Worm (Caenorhabditis elegans) whole organism, young adult: Measurements from ENCODE around the gene fzr-1.

Experiments
- B0035.1 ChIP-seq: sonication (generic microtip); optimal IDR thresholded peaks from 2 replicates; lab custom pipeline; 2016; ENCODE audit warnings: missing genetic modification characterization, mild to moderate bottlenecking, missing compliant biosample characterization, missing genotype, missing genetic modification reagents
- D2030.7 ChIP-seq: fragments of 200-800 bp; sonication (Bioruptor generic); IDR thresholded peaks from 2 replicates; pipeline ENCODE4 v1.3.6; 2022; ENCODE audit warnings: missing genetic modification reagents, missing genetic modification characterization, missing compliant biosample characterization
- F23B12.7 ChIP-seq: sonication (generic microtip); optimal IDR thresholded peaks from 2 replicates; lab custom pipeline; 2017; ENCODE audit warnings: missing genetic modification characterization, mild to moderate bottlenecking, missing compliant biosample characterization, antibody characterized with exemption, moderate library complexity; ENCODE audit not compliant: insufficient read depth
- F49E8.2 ChIP-seq: sonication (generic microtip); optimal IDR thresholded peaks from 3 replicates; lab custom pipeline; 2017; ENCODE audit warnings: missing genetic modification characterization, mild to moderate bottlenecking, missing compliant biosample characterization, antibody characterized with exemption, moderate library complexity; ENCODE audit not compliant: insufficient read depth
- F57A8.1 ChIP-seq: fragments of 200-800 bp; sonication (Bioruptor generic); optimal IDR thresholded peaks from 2 replicates; lab custom pipeline; 2018; ENCODE audit warnings: mild to moderate bottlenecking, missing genetic modification characterization, moderate library complexity, missing compliant biosample characterization
- K12H6.12 ChIP-seq: fragments of 200-800 bp; sonication (Bioruptor generic); optimal IDR thresholded peaks from 2 replicates; lab custom pipeline; 2018; ENCODE audit warnings: mild to moderate bottlenecking, missing genetic modification characterization, missing compliant biosample characterization
- Y56A3A.18 ChIP-seq: fragments of 200-800 bp; sonication (Bioruptor generic); IDR thresholded peaks from 2 replicates; pipeline ENCODE4 v1.3.6; 2022; ENCODE audit warnings: missing genetic modification reagents, missing genetic modification characterization, missing compliant biosample characterization
- Y79H2A.3 ChIP-seq: fragments of 200-800 bp; sonication (Bioruptor generic); conservative IDR thresholded peaks from 2 replicates; pipeline ENCODE4 v1.3.6; 2022; ENCODE audit warnings: missing genetic modification reagents, missing genetic modification characterization, missing compliant biosample characterization
- ZK185.1 ChIP-seq: sonication (generic microtip); optimal IDR thresholded peaks from 2 replicates; lab custom pipeline; 2016; ENCODE audit warnings: mild to moderate bottlenecking, missing genetic modification characterization, missing compliant biosample characterization; ENCODE audit not compliant: poor library complexity, severe bottlenecking
- athp-1 ChIP-seq: sonication (generic microtip); optimal IDR thresholded peaks from 2 replicates; lab custom pipeline; 2017; ENCODE audit warnings: mild to moderate bottlenecking, missing genetic modification characterization, missing compliant biosample characterization
- bed-1 ChIP-seq: fragments of 200-800 bp; sonication (Bioruptor generic); IDR thresholded peaks from 2 replicates; pipeline ENCODE4 v1.3.6; 2022; ENCODE audit warnings: missing genetic modification reagents, missing genetic modification characterization, missing compliant biosample characterization
- cebp-1 ChIP-seq, 2 experiments: fragments of 200-800 bp in 1 of 2; sonication (Bioruptor generic) in 1 of 2; sonication (generic microtip) in 1 of 2; IDR thresholded peaks in 1 of 2; optimal IDR thresholded peaks in 1 of 2; 2 replicates each; pipeline versions ENCODE4 v1.3.6 to Lab custom; 2017 to 2022; ENCODE audit warnings: missing compliant biosample characterization in 2 of 2, missing genetic modification characterization in 2 of 2, mild to moderate bottlenecking in 1 of 2, missing genetic modification reagents in 1 of 2, moderate library complexity in 1 of 2
- cebp-2 ChIP-seq: fragments of 200-800 bp; sonication (Bioruptor generic); IDR thresholded peaks from 2 replicates; pipeline ENCODE4 v1.3.6; 2022; ENCODE audit warnings: missing genetic modification characterization, missing compliant biosample characterization
- ceh-40 ChIP-seq: fragments of 200-800 bp; sonication (Bioruptor generic); IDR thresholded peaks from 2 replicates; pipeline ENCODE4 v1.3.6; 2022; ENCODE audit warnings: missing genetic modification characterization, missing compliant biosample characterization
- ceh-79 ChIP-seq: sonication (generic microtip); optimal IDR thresholded peaks from 2 replicates; lab custom pipeline; 2017; ENCODE audit warnings: mild to moderate bottlenecking, missing genetic modification characterization, missing compliant biosample characterization
- ceh-91 ChIP-seq: fragments of 200-800 bp; sonication (Bioruptor generic); IDR thresholded peaks from 2 replicates; pipeline ENCODE4 v1.3.6; 2022; ENCODE audit warnings: missing genetic modification reagents, missing genetic modification characterization, missing compliant biosample characterization
- chd-7 ChIP-seq: sonication (generic microtip); optimal IDR thresholded peaks from 2 replicates; lab custom pipeline; 2016; ENCODE audit warnings: mild to moderate bottlenecking, missing genetic modification characterization, moderate library complexity, missing compliant biosample characterization
- egl-18 ChIP-seq: fragments of 200-800 bp; sonication (Bioruptor generic); IDR thresholded peaks from 2 replicates; pipeline ENCODE4 v1.3.6; 2022; ENCODE audit warnings: missing genetic modification reagents, missing genetic modification characterization, missing compliant biosample characterization
- fkh-3 ChIP-seq: sonication (generic microtip); optimal IDR thresholded peaks from 2 replicates; lab custom pipeline; 2016; ENCODE audit warnings: mild to moderate bottlenecking, missing genetic modification characterization, missing compliant biosample characterization
- hmg-1.2 ChIP-seq: fragments of 200-800 bp; sonication (Bioruptor generic); IDR thresholded peaks from 2 replicates; pipeline ENCODE4 v1.3.6; 2022; ENCODE audit warnings: missing genetic modification reagents, missing genetic modification characterization, missing compliant biosample characterization
- lin-54 ChIP-seq: fragments of 200-800 bp; sonication (Bioruptor generic); optimal IDR thresholded peaks from 2 replicates; lab custom pipeline; 2018; ENCODE audit warnings: mild to moderate bottlenecking, missing genetic modification characterization, missing compliant biosample characterization
- lir-1 ChIP-seq: fragments of 200-800 bp; sonication (Bioruptor generic); conservative IDR thresholded peaks from 2 replicates; pipeline ENCODE4 v1.3.6; 2022; ENCODE audit warnings: missing genetic modification reagents, missing genetic modification characterization, missing compliant biosample characterization
- madf-3 ChIP-seq: fragments of 200-800 bp; sonication (Bioruptor generic); IDR thresholded peaks from 2 replicates; pipeline ENCODE4 v1.3.6; 2022; ENCODE audit warnings: missing genetic modification reagents, missing genetic modification characterization, missing compliant biosample characterization
- mel-28 ChIP-seq: sonication (generic microtip); optimal IDR thresholded peaks from 2 replicates; lab custom pipeline; 2016; ENCODE audit warnings: borderline replicate concordance, mild to moderate bottlenecking, missing genetic modification characterization, missing compliant biosample characterization
- mxl-1 ChIP-seq: sonication (generic microtip); optimal IDR thresholded peaks from 2 replicates; lab custom pipeline; 2016; ENCODE audit warnings: missing genetic modification characterization, missing compliant biosample characterization
- nfya-1 ChIP-seq: sonication (generic microtip); optimal IDR thresholded peaks from 2 replicates; lab custom pipeline; 2017; ENCODE audit warnings: antibody characterized with exemption, missing compliant biosample characterization, missing genetic modification characterization, borderline replicate concordance; ENCODE audit not compliant: insufficient read depth
- rec-8 ChIP-seq, 2 experiments: sonication (generic microtip); optimal IDR thresholded peaks; 2 replicates each; lab custom pipeline; 2016; ENCODE audit warnings: mild to moderate bottlenecking in 2 of 2, missing genetic modification characterization in 2 of 2, missing genetic modification reagents in 2 of 2, missing genotype in 2 of 2, missing biosample characterization in 1 of 2, missing compliant biosample characterization in 1 of 2, moderate library complexity in 1 of 2
- tlf-1 ChIP-seq: fragments of 200-800 bp; sonication (Bioruptor generic); optimal IDR thresholded peaks from 2 replicates; lab custom pipeline; 2018; ENCODE audit warnings: mild to moderate bottlenecking, missing genetic modification characterization, missing compliant biosample characterization
- unc-62 ChIP-seq: fragments of 150-350 bp; optimal IDR thresholded peaks from 2 replicates; lab custom pipeline; 2014; ENCODE audit warnings: missing biosample characterization, missing genetic modification reagents, missing genetic modification characterization
- ztf-28 ChIP-seq: fragments of 200-800 bp; sonication (Bioruptor generic); IDR thresholded peaks from 2 replicates; pipeline ENCODE4 v1.3.6; 2022; ENCODE audit warnings: missing genetic modification reagents, missing genetic modification characterization, missing compliant biosample characterization
- ztf-3 ChIP-seq: fragments of 200-800 bp; sonication (Bioruptor generic); optimal IDR thresholded peaks from 2 replicates; lab custom pipeline; 2018; ENCODE audit warnings: mild to moderate bottlenecking, missing genetic modification characterization, missing compliant biosample characterization

Gene fzr-1

ce11 chrII:9644438-9644837, at the start of gene fzr-1:
Gene fzr-1, minus strand, starts transcription at chrII:9644466.
- no peak for TF ChIP-seq B0035.1 (tag; lab: Kevin White, UChicago)
- TF ChIP-seq, all 124 proteins: peak for 0

ce11 chrII:9691839-9692238, 47.6 kb upstream of the fzr-1 start, which contains the start of gene nlp-11:
Gene nlp-11, minus strand, starts transcription at chrII:9691939.
- TF ChIP-seq fkh-3 (tag; lab: Kevin White, UChicago) = no peak
- TF ChIP-seq cebp-2 (GFP tag; lab: Robert Waterston, UW) = no peak
- TF ChIP-seq F57A8.1 (GFP tag; lab: Kevin White, UChicago) = no peak
- no peak for TF ChIP-seq lin-54 (GFP tag; lab: Kevin White, UChicago)
- no peak for TF ChIP-seq ZK185.1 (tag; lab: Kevin White, UChicago)
- TF ChIP-seq Y79H2A.3 (GFP tag; lab: Robert Waterston, UW) = no peak
- TF ChIP-seq lir-1 (GFP tag; lab: Robert Waterston, UW) = no peak
- TF ChIP-seq ceh-40 = no peak
- no peak for TF ChIP-seq ceh-79 (tag; lab: Kevin White, UChicago)
- TF ChIP-seq athp-1 (tag; lab: Kevin White, UChicago) = no peak
- TF ChIP-seq F49E8.2 = no peak
- TF ChIP-seq bed-1 (GFP tag; lab: Robert Waterston, UW) = no peak
- TF ChIP-seq D2030.7 (GFP tag; lab: Robert Waterston, UW) = no peak
- TF ChIP-seq ztf-3 (GFP tag; lab: Kevin White, UChicago) = no peak
- no peak for TF ChIP-seq unc-62 (GFP tag; lab: Kevin White, UChicago)
- no peak for TF ChIP-seq ceh-91

- no peak for TF ChIP-seq ztf-3 (GFP tag; lab: Kevin White, UChicago)
- TF ChIP-seq tlf-1 (GFP tag; lab: Kevin White, UChicago) = no peak
- no peak for TF ChIP-seq madf-3 (GFP tag; lab: Robert Waterston, UW)
- TF ChIP-seq mxl-1 (tag; lab: Kevin White, UChicago) = no peak
- TF ChIP-seq cebp-1 (GFP tag; IDR thresholded peaks at IDR 0.05; lab: Robert Waterston, UW) = no peak
- no peak for TF ChIP-seq cebp-1 (tag; optimal IDR thresholded peaks at IDR 0.05; lab: Kevin White, UChicago)
- TF ChIP-seq bed-1 (GFP tag; lab: Robert Waterston, UW) = no peak
- TF ChIP-seq rec-8 (tag; optimal IDR thresholded peaks at IDR 0.05; lab: Kevin White, UChicago) = no peak
- no peak for TF ChIP-seq mel-28 (tag; lab: Kevin White, UChicago)
- TF ChIP-seq egl-18 (GFP tag; lab: Robert Waterston, UW) = no peak
- no peak for TF ChIP-seq K12H6.12 (tag; lab: Kevin White, UChicago)
- TF ChIP-seq hmg-1.2 (GFP tag; lab: Robert Waterston, UW) = no peak
- TF ChIP-seq ztf-28 = no peak
- no peak for TF ChIP-seq fkh-3 (tag; lab: Kevin White, UChicago)
- no peak for TF ChIP-seq F23B12.7 (tag; lab: Kevin White, UChicago)
- TF ChIP-seq lir-1 (GFP tag; lab: Robert Waterston, UW) = no peak
- TF ChIP-seq cebp-2 (GFP tag; lab: Robert Waterston, UW) = no peak
- no peak for TF ChIP-seq nfya-1 (tag; lab: Kevin White, UChicago)
- no peak for TF ChIP-seq unc-62 (GFP tag; lab: Kevin White, UChicago)
- no peak for TF ChIP-seq Y56A3A.18
- TF ChIP-seq chd-7 (tag; lab: Kevin White, UChicago) = no peak
- TF ChIP-seq, all 124 proteins: peak for 0
Observed at ce11 chrII:9690067-9690632, 45.9 kb upstream of the fzr-1 start.
